Fruit fly (Drosophila melanogaster): ENCODE measurements around the gene shop.

dm6 chrX:18893433-18893832, 45.1 kb upstream of the shop start, which contains the start of gene Flacc:
- no peak for TF ChIP-seq psq (optimal IDR thresholded peaks at IDR 0.05)
- no peak for TF ChIP-seq usp (GFP tag; optimal IDR thresholded peaks at IDR 0.05)
- TF ChIP-seq pan (optimal IDR thresholded peaks at IDR 0.05): no peak
- no peak for TF ChIP-seq CG8478 (optimal IDR thresholded peaks at IDR 0.05)

All from whole organism.